Worm (Caenorhabditis elegans) whole organism, young adult: ENCODE results near the gene ZK897.10.
A peak's percentile ranks its signal among the peaks of the same experiment; 100 is the strongest.

Experiments used
- B0019.2 ChIP-seq: fragments of 200-800 bp; sonication (Bioruptor generic); conservative IDR thresholded peaks from 2 replicates; pipeline ENCODE4 v1.3.6; 2022; ENCODE audit warnings: missing genetic modification reagents, missing genetic modification characterization, missing compliant biosample characterization
- C17E4.6 ChIP-seq: fragments of 200-800 bp; sonication (Bioruptor generic); IDR thresholded peaks from 2 replicates; pipeline ENCODE4 v1.3.6; 2022; ENCODE audit warnings: missing genetic modification reagents, missing genetic modification characterization, missing compliant biosample characterization
- D2030.7 ChIP-seq: fragments of 200-800 bp; sonication (Bioruptor generic); IDR thresholded peaks from 2 replicates; pipeline ENCODE4 v1.3.6; 2022; ENCODE audit warnings: missing genetic modification reagents, missing genetic modification characterization, missing compliant biosample characterization
- F22D6.2 ChIP-seq: sonication (generic microtip); optimal IDR thresholded peaks from 2 replicates; lab custom pipeline; 2016; ENCODE audit warnings: mild to moderate bottlenecking, missing genetic modification characterization, missing compliant biosample characterization
- F33H1.4 ChIP-seq: fragments of 200-800 bp; sonication (Bioruptor generic); IDR thresholded peaks from 2 replicates; pipeline ENCODE4 v1.3.6; 2022; ENCODE audit warnings: missing genetic modification reagents, missing genetic modification characterization, missing compliant biosample characterization
- F57A8.1 ChIP-seq: fragments of 200-800 bp; sonication (Bioruptor generic); optimal IDR thresholded peaks from 2 replicates; lab custom pipeline; 2018; ENCODE audit warnings: mild to moderate bottlenecking, missing genetic modification characterization, moderate library complexity, missing compliant biosample characterization
- K12H6.12 ChIP-seq: fragments of 200-800 bp; sonication (Bioruptor generic); optimal IDR thresholded peaks from 2 replicates; lab custom pipeline; 2018; ENCODE audit warnings: mild to moderate bottlenecking, missing genetic modification characterization, missing compliant biosample characterization
- Y79H2A.3 ChIP-seq: fragments of 200-800 bp; sonication (Bioruptor generic); conservative IDR thresholded peaks from 2 replicates; pipeline ENCODE4 v1.3.6; 2022; ENCODE audit warnings: missing genetic modification reagents, missing genetic modification characterization, missing compliant biosample characterization
- akir-1 ChIP-seq: fragments of 200-800 bp; sonication (Bioruptor generic); optimal IDR thresholded peaks from 2 replicates; lab custom pipeline; 2018; ENCODE audit warnings: mild to moderate bottlenecking, missing genetic modification characterization, moderate library complexity, missing compliant biosample characterization
- aptf-3 ChIP-seq: fragments of 200-800 bp; sonication (Bioruptor generic); IDR thresholded peaks from 2 replicates; pipeline ENCODE4 v1.3.6; 2022; ENCODE audit warnings: missing genetic modification characterization, missing compliant biosample characterization
- atf-7 ChIP-seq: sonication (generic microtip); optimal IDR thresholded peaks from 2 replicates; lab custom pipeline; 2017; ENCODE audit warnings: mild to moderate bottlenecking, missing genetic modification characterization, missing compliant biosample characterization
- cebp-1 ChIP-seq, 2 experiments: fragments of 200-800 bp in 1 of 2; sonication (Bioruptor generic) in 1 of 2; sonication (generic microtip) in 1 of 2; IDR thresholded peaks in 1 of 2; optimal IDR thresholded peaks in 1 of 2; 2 replicates each; pipeline versions ENCODE4 v1.3.6 to Lab custom; 2017 to 2022; ENCODE audit warnings: missing compliant biosample characterization in 2 of 2, missing genetic modification characterization in 2 of 2, mild to moderate bottlenecking in 1 of 2, missing genetic modification reagents in 1 of 2, moderate library complexity in 1 of 2
- ceh-79 ChIP-seq: sonication (generic microtip); optimal IDR thresholded peaks from 2 replicates; lab custom pipeline; 2017; ENCODE audit warnings: mild to moderate bottlenecking, missing genetic modification characterization, missing compliant biosample characterization
- chd-7 ChIP-seq: sonication (generic microtip); optimal IDR thresholded peaks from 2 replicates; lab custom pipeline; 2016; ENCODE audit warnings: mild to moderate bottlenecking, missing genetic modification characterization, moderate library complexity, missing compliant biosample characterization
- die-1 ChIP-seq: sonication (generic microtip); optimal IDR thresholded peaks from 2 replicates; lab custom pipeline; 2016; ENCODE audit warnings: missing genotype, mild to moderate bottlenecking, missing genetic modification characterization, missing compliant biosample characterization
- dox-1 ChIP-seq: fragments of 200-800 bp; sonication (Bioruptor generic); IDR thresholded peaks from 2 replicates; pipeline ENCODE4 v1.3.6; 2022; ENCODE audit warnings: missing genetic modification reagents, missing genetic modification characterization, missing compliant biosample characterization
- dpl-1 ChIP-seq: fragments of 150-350 bp; optimal IDR thresholded peaks from 2 replicates; lab custom pipeline; 2014; ENCODE audit warnings: missing biosample characterization, missing genetic modification reagents, missing genetic modification characterization
- egl-18 ChIP-seq: fragments of 200-800 bp; sonication (Bioruptor generic); IDR thresholded peaks from 2 replicates; pipeline ENCODE4 v1.3.6; 2022; ENCODE audit warnings: missing genetic modification reagents, missing genetic modification characterization, missing compliant biosample characterization
- him-1 ChIP-seq: sonication (generic microtip); optimal IDR thresholded peaks from 2 replicates; lab custom pipeline; 2016; ENCODE audit warnings: missing genotype, missing genetic modification reagents, missing genetic modification characterization, missing compliant biosample characterization
- hlh-12 ChIP-seq: sonication (generic microtip); optimal IDR thresholded peaks from 2 replicates; lab custom pipeline; 2016; ENCODE audit warnings: missing genetic modification characterization, missing compliant biosample characterization
- hmg-1.2 ChIP-seq: fragments of 200-800 bp; sonication (Bioruptor generic); IDR thresholded peaks from 2 replicates; pipeline ENCODE4 v1.3.6; 2022; ENCODE audit warnings: missing genetic modification reagents, missing genetic modification characterization, missing compliant biosample characterization
- hmg-20 ChIP-seq: fragments of 200-800 bp; sonication (Bioruptor generic); IDR thresholded peaks from 2 replicates; pipeline ENCODE4 v1.3.6; 2022; ENCODE audit warnings: missing genetic modification reagents, missing genetic modification characterization, missing compliant biosample characterization
- let-526 ChIP-seq: fragments of 200-800 bp; sonication (Bioruptor generic); IDR thresholded peaks from 2 replicates; pipeline ENCODE4 v1.3.6; 2022; ENCODE audit warnings: missing genetic modification reagents, missing genetic modification characterization, missing compliant biosample characterization
- lin-35 ChIP-seq, 3 experiments: fragments of 150-350 bp in 2 of 3; sonication (generic microtip) in 1 of 3; optimal IDR thresholded peaks; 2 replicates each; lab custom pipeline; 2014 to 2018; ENCODE audit warnings: missing biosample characterization in 3 of 3, missing genetic modification characterization in 3 of 3, missing genetic modification reagents in 3 of 3
- lin-40 ChIP-seq: sonication (generic microtip); optimal IDR thresholded peaks from 2 replicates; lab custom pipeline; 2016; ENCODE audit warnings: missing genetic modification characterization, mild to moderate bottlenecking, missing compliant biosample characterization, missing genotype, missing genetic modification reagents
- lir-1 ChIP-seq: fragments of 200-800 bp; sonication (Bioruptor generic); conservative IDR thresholded peaks from 2 replicates; pipeline ENCODE4 v1.3.6; 2022; ENCODE audit warnings: missing genetic modification reagents, missing genetic modification characterization, missing compliant biosample characterization
- lsl-1 ChIP-seq: fragments of 200-800 bp; sonication (Bioruptor generic); optimal IDR thresholded peaks from 2 replicates; lab custom pipeline; 2018; ENCODE audit warnings: mild to moderate bottlenecking, missing genetic modification characterization, moderate library complexity, missing compliant biosample characterization
- lsy-27 ChIP-seq: sonication (generic microtip); optimal IDR thresholded peaks from 2 replicates; lab custom pipeline; 2017; ENCODE audit warnings: missing genetic modification characterization, mild to moderate bottlenecking, missing compliant biosample characterization, antibody characterized with exemption, missing genotype, borderline replicate concordance; ENCODE audit not compliant: insufficient read depth
- madf-3 ChIP-seq: fragments of 200-800 bp; sonication (Bioruptor generic); IDR thresholded peaks from 2 replicates; pipeline ENCODE4 v1.3.6; 2022; ENCODE audit warnings: missing genetic modification reagents, missing genetic modification characterization, missing compliant biosample characterization
- madf-6 ChIP-seq: fragments of 200-800 bp; sonication (Bioruptor generic); IDR thresholded peaks from 2 replicates; pipeline ENCODE4 v1.3.6; 2022; ENCODE audit warnings: missing genetic modification reagents, missing genetic modification characterization, missing compliant biosample characterization
- mcd-1 ChIP-seq: fragments of 200-800 bp; sonication (Bioruptor generic); IDR thresholded peaks from 2 replicates; pipeline ENCODE4 v1.3.6; 2022; ENCODE audit warnings: missing genetic modification reagents, missing genetic modification characterization, missing compliant biosample characterization
- nfya-2 ChIP-seq: fragments of 200-800 bp; sonication (Bioruptor generic); IDR thresholded peaks from 2 replicates; pipeline ENCODE4 v1.3.6; 2022; ENCODE audit warnings: missing genetic modification reagents, missing genetic modification characterization, missing compliant biosample characterization
- nfyb-1 ChIP-seq: fragments of 200-800 bp; sonication (Bioruptor generic); IDR thresholded peaks from 2 replicates; pipeline ENCODE4 v1.3.6; 2022; ENCODE audit warnings: missing genetic modification reagents, missing genetic modification characterization, missing compliant biosample characterization
- nhr-120 ChIP-seq: fragments of 200-800 bp; sonication (Bioruptor generic); IDR thresholded peaks from 2 replicates; pipeline ENCODE4 v1.3.6; 2022; ENCODE audit warnings: missing genetic modification characterization, missing compliant biosample characterization
- nhr-27 ChIP-seq: fragments of 200-800 bp; sonication (Bioruptor generic); optimal IDR thresholded peaks from 2 replicates; lab custom pipeline; 2018; ENCODE audit warnings: mild to moderate bottlenecking, missing genetic modification characterization, moderate library complexity, missing compliant biosample characterization
- nhr-80 ChIP-seq: sonication (generic microtip); optimal IDR thresholded peaks from 2 replicates; lab custom pipeline; 2016; ENCODE audit warnings: missing genetic modification characterization, missing compliant biosample characterization
- nhr-90 ChIP-seq: sonication (generic microtip); optimal IDR thresholded peaks from 2 replicates; lab custom pipeline; 2016; ENCODE audit warnings: missing genotype, mild to moderate bottlenecking, missing genetic modification characterization, missing compliant biosample characterization
- pbrm-1 ChIP-seq: fragments of 200-800 bp; sonication (Bioruptor generic); IDR thresholded peaks from 2 replicates; pipeline ENCODE4 v1.3.6; 2022; ENCODE audit warnings: missing genetic modification reagents, missing genetic modification characterization, missing compliant biosample characterization
- repo-1 ChIP-seq: sonication (generic microtip); optimal IDR thresholded peaks from 2 replicates; lab custom pipeline; 2017; ENCODE audit warnings: mild to moderate bottlenecking, missing genetic modification characterization, missing compliant biosample characterization
- snpc-3.4 ChIP-seq: sonication (generic microtip); optimal IDR thresholded peaks from 2 replicates; lab custom pipeline; 2017; ENCODE audit warnings: missing genetic modification characterization, mild to moderate bottlenecking, missing compliant biosample characterization, antibody characterized with exemption, moderate library complexity, missing genotype, missing genetic modification reagents
- snpc-4 ChIP-seq, 5 experiments: fragments of 150-350 bp in 1 of 5; sonication (generic microtip) in 4 of 5; optimal IDR thresholded peaks; 2 replicates each; lab custom pipeline; 2014 to 2018; ENCODE audit warnings: missing genetic modification characterization in 5 of 5, missing biosample characterization in 3 of 5, antibody characterized with exemption in 2 of 5, mild to moderate bottlenecking in 2 of 5, missing compliant biosample characterization in 2 of 5, missing genotype in 2 of 5, moderate library complexity in 2 of 5, missing genetic modification reagents in 1 of 5
- sptf-2 ChIP-seq: fragments of 200-800 bp; sonication (Bioruptor generic); optimal IDR thresholded peaks from 2 replicates; lab custom pipeline; 2018; ENCODE audit warnings: mild to moderate bottlenecking, missing genetic modification characterization, missing compliant biosample characterization
- unc-62 ChIP-seq: fragments of 150-350 bp; optimal IDR thresholded peaks from 2 replicates; lab custom pipeline; 2014; ENCODE audit warnings: missing biosample characterization, missing genetic modification reagents, missing genetic modification characterization
- xnd-1 ChIP-seq: sonication (generic microtip); optimal IDR thresholded peaks from 2 replicates; lab custom pipeline; 2016; ENCODE audit warnings: missing genotype, missing genetic modification reagents, missing genetic modification characterization, missing compliant biosample characterization
- zfh-2 ChIP-seq: fragments of 200-800 bp; sonication (Bioruptor generic); conservative IDR thresholded peaks from 2 replicates; pipeline ENCODE4 v1.3.6; 2022; ENCODE audit warnings: missing genetic modification reagents, missing genetic modification characterization, missing compliant biosample characterization
- ztf-18 ChIP-seq: sonication (generic microtip); optimal IDR thresholded peaks from 2 replicates; lab custom pipeline; 2016; ENCODE audit warnings: missing genotype, mild to moderate bottlenecking, missing genetic modification characterization, missing compliant biosample characterization
- ztf-3 ChIP-seq: fragments of 200-800 bp; sonication (Bioruptor generic); optimal IDR thresholded peaks from 2 replicates; lab custom pipeline; 2018; ENCODE audit warnings: mild to moderate bottlenecking, missing genetic modification characterization, missing compliant biosample characterization

Gene ZK897.10

DNA sequence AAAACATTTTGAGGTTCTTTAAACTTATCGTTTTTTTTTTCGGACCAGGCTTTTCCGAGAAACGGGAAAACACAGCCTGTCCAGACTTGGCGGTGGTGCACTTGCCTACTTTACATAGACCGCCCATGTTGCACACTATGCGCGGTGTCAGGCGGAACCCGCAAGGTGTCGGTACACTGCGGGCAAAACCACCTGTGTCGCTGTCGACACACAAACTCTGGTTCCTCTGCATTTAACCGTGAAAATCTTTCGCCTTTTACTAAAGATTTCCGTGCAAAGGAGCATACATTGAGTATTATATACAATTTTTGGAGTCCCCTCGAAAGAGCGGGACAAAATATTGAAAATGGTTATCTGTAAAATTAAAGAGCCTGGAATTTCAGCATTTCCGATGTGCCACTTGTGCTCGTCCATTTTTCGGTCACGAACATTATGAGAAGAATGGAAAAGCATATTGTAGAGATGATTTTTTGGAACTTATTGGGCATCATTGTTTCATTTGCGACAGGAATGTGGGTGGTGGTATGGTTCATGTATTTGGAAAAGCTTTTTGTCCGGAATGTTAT, 30.3 kb downstream of the ZK897.10 start (continued):
- no peak; the same call in 1 of the 2 replicates for TF ChIP-seq mcd-1
- no peak for TF ChIP-seq egl-18 (GFP tag; lab: Robert Waterston, UW)
- no peak for TF ChIP-seq ztf-3 (GFP tag; lab: Kevin White, UChicago)
- TF ChIP-seq Y79H2A.3, result no peak
- TF ChIP-seq repo-1, result peak; percentile 2
- no peak for TF ChIP-seq B0019.2 (GFP tag; lab: Robert Waterston, UW)
- TF ChIP-seq hmg-1.2 (GFP tag; lab: Robert Waterston, UW), result peak; percentile 94
- TF ChIP-seq nhr-90 (tag; lab: Kevin White, UChicago), result no peak
- TF ChIP-seq chd-7 (tag; lab: Kevin White, UChicago), result no peak
- TF ChIP-seq lin-40, result no peak
- TF ChIP-seq cebp-1 (GFP tag; IDR thresholded peaks at IDR 0.05; lab: Robert Waterston, UW), result no peak
- TF ChIP-seq cebp-1 (tag; optimal IDR thresholded peaks at IDR 0.05; lab: Kevin White, UChicago), result no peak
- no peak for TF ChIP-seq C17E4.6 (GFP tag; lab: Robert Waterston, UW)
- no peak for TF ChIP-seq lir-1
- peak; percentile 70 for TF ChIP-seq nfyb-1 (GFP tag; lab: Robert Waterston, UW)
- no peak for TF ChIP-seq madf-3 (GFP tag; lab: Robert Waterston, UW)
- no peak for TF ChIP-seq unc-62 (GFP tag; lab: Kevin White, UChicago)
- peak; percentile 90 for TF ChIP-seq D2030.7 (GFP tag; lab: Robert Waterston, UW)
- no peak for TF ChIP-seq die-1 (tag; lab: Kevin White, UChicago)
- TF ChIP-seq K12H6.12 (tag; lab: Kevin White, UChicago), result no peak
- 0 out of 2 replicates have a peak, but pooled peaks have one; percentile 72 for TF ChIP-seq dox-1
- TF ChIP-seq zfh-2, result no peak
- no peak for TF ChIP-seq lsy-27 (tag; lab: Kevin White, UChicago)
- TF ChIP-seq nfya-2 (GFP tag; lab: Robert Waterston, UW), result no peak
- TF ChIP-seq F22D6.2 (tag; lab: Kevin White, UChicago), result no peak
- peak; percentile 74 for TF ChIP-seq snpc-4 (GFP tag; optimal IDR thresholded peaks at IDR 0.05; lab: Kevin White, UChicago)
- peak; percentile 82 to 97 (median 94) for TF ChIP-seq snpc-4 (tag; optimal IDR thresholded peaks at IDR 0.05; lab: Kevin White, UChicago)
- no peak for TF ChIP-seq let-526 (GFP tag; lab: Robert Waterston, UW)
- TF ChIP-seq nhr-80 (tag; lab: Kevin White, UChicago), result no peak
- TF ChIP-seq madf-6 (GFP tag; lab: Robert Waterston, UW), result peak; percentile 78
- peak; percentile 89 for TF ChIP-seq pbrm-1 (GFP tag; lab: Robert Waterston, UW)
- TF ChIP-seq hmg-20 (GFP tag; lab: Robert Waterston, UW), result no peak
- no peak for TF ChIP-seq nhr-27 (tag; lab: Kevin White, UChicago)
- TF ChIP-seq dpl-1, result no peak
- TF ChIP-seq him-1 (tag; lab: Kevin White, UChicago), result peak; percentile 60
- peak; percentile 53 for TF ChIP-seq lsl-1
- TF ChIP-seq aptf-3 (GFP tag; lab: Robert Waterston, UW), result no peak
- no peak for TF ChIP-seq akir-1
- no peak for TF ChIP-seq nhr-120 (GFP tag; lab: Robert Waterston, UW)
- no peak for TF ChIP-seq hlh-12
- TF ChIP-seq F33H1.4 (GFP tag; lab: Robert Waterston, UW), result peak; percentile 54
- TF ChIP-seq sptf-2, result no peak
- TF ChIP-seq atf-7 (tag; lab: Kevin White, UChicago), result no peak
- no peak for TF ChIP-seq ztf-18 (tag; lab: Kevin White, UChicago)
- TF ChIP-seq F57A8.1, result no peak
- TF ChIP-seq ceh-79, result no peak
- TF ChIP-seq snpc-3.4 (tag; lab: Kevin White, UChicago), result peak; percentile 12
- peak; percentile 24 for TF ChIP-seq xnd-1
- TF ChIP-seq lin-35 (GFP tag; optimal IDR thresholded peaks at IDR 0.05; lab: Kevin White, UChicago), result no peak
